Worm (Caenorhabditis elegans): ENCODE data around the gene daf-31.
A peak's percentile ranks its signal among the peaks of the same experiment; 100 is the strongest.

DNA sequence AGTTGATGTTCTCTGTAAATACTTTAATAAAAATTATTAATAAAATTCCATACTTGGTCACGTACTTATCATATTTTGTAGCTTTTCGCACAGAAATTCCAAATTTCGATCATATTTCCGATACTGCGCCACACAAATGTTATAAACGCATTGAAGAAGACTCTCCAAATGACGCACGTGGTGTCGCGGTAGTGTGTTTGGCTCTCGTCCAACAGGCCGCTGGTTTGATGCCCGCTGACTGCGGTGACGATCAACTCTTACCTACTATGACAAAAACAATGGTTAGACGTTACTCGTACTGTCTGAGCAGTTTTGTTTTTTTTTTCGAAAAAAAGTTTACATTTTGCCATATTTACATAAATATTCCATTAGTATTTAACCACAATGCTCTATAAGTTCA is 37.2 kb upstream of the daf-31 start:
- TF ChIP-seq ztf-4 (tag; optimal IDR thresholded peaks at IDR 0.05) (no peak), ama-1 (optimal IDR thresholded peaks at IDR 0.05) (no peak), nhr-237 (tag; optimal IDR thresholded peaks at IDR 0.05) (no peak), ztf-11 (tag; optimal IDR thresholded peaks at IDR 0.05) (peak in 1 of 2 experiments; percentile 39), egl-27 (tag; optimal IDR thresholded peaks at IDR 0.05) (no peak), mep-1 (tag; optimal IDR thresholded peaks at IDR 0.05) (peak; percentile 80), ceh-82 (tag; optimal IDR thresholded peaks at IDR 0.05) (peak; percentile 41 to 86 (median 61)), zag-1 (tag; optimal IDR thresholded peaks at IDR 0.05) (no peak), grh-1 (GFP tag; IDR thresholded peaks at IDR 0.05) (no peak), elt-2 (tag; optimal IDR thresholded peaks at IDR 0.05) (peak; percentile 35), rnt-1 (tag; optimal IDR thresholded peaks at IDR 0.05) (peak; percentile 81), fkh-10 (GFP tag; optimal IDR thresholded peaks at IDR 0.05) (peak; percentile 38), aha-1 (tag; optimal IDR thresholded peaks at IDR 0.05) (no peak)

Data from whole organism, L1 larva.